Worm (Caenorhabditis elegans): ENCODE data around the gene trpl-2.

DNA sequence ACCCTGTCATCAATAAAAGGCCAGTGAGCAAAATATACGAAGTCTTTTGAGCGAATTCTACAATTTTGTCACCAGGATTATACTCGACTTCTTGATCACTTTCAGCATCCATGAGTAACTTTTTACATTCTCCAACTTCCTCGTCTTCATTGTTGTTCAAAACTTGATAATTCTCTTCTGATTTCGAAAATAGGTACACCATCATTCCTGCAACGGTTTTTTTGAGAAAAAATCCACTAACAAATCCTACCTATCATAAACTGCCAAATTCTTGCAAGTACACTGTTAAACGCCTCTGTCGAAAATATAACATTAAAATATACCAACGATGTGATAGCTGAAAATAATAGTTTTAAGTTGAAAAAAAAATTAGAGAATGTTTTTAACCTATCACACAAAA, 18.4 kb downstream of the trpl-2 start:
- no peak for TF ChIP-seq hlh-13 (GFP tag; optimal IDR thresholded peaks at IDR 0.05)
- TF ChIP-seq sox-4 (tag; optimal IDR thresholded peaks at IDR 0.05): no peak
- no peak for TF ChIP-seq dmd-4 (tag; optimal IDR thresholded peaks at IDR 0.05; ENCODE audit: borderline replicate concordance)
- no peak for TF ChIP-seq fkh-10 (GFP tag; optimal IDR thresholded peaks at IDR 0.05)
- no peak for TF ChIP-seq tbx-2 (tag; optimal IDR thresholded peaks at IDR 0.05)
- no peak for TF ChIP-seq sox-2 (GFP tag; IDR thresholded peaks at IDR 0.05)
- no peak for TF ChIP-seq ceh-22 (tag; optimal IDR thresholded peaks at IDR 0.05)
- no peak for TF ChIP-seq ceh-14 (tag; optimal IDR thresholded peaks at IDR 0.05)
- TF ChIP-seq hlh-15 (tag; optimal IDR thresholded peaks at IDR 0.05): no peak
